Worm (Caenorhabditis elegans): ENCODE results near the gene EGAP1.1.

ce11 chrIII:5964058-5964632, 27.1 kb upstream of the EGAP1.1 start:
- TF ChIP-seq dao-5 (tag; optimal IDR thresholded peaks at IDR 0.05) (no peak), W03F9.2 (tag; optimal IDR thresholded peaks at IDR 0.05) (no peak), him-1 (tag; optimal IDR thresholded peaks at IDR 0.05) (no peak)

Data from whole organism, L4/young adult.